Worm (Caenorhabditis elegans) whole organism, midembryonic: Measurements from ENCODE around the gene T01H3.5.

Source experiments
- cog-1 ChIP-seq: sonication (generic microtip); optimal IDR thresholded peaks from 2 replicates; lab custom pipeline; 2016; ENCODE audit warnings: missing genetic modification characterization, missing compliant biosample characterization
- flt-1 ChIP-seq: fragments of 200-800 bp; sonication (Bioruptor generic); IDR thresholded peaks from 2 replicates; pipeline ENCODE4 v1.3.6; 2022; ENCODE audit warnings: missing genetic modification characterization, missing compliant biosample characterization
- klf-2 ChIP-seq: fragments of 200-800 bp; sonication (Bioruptor generic); conservative IDR thresholded peaks from 2 replicates; pipeline ENCODE4 v1.3.6; 2022; ENCODE audit warnings: missing genetic modification reagents, missing genetic modification characterization, missing compliant biosample characterization
- ref-1 ChIP-seq: fragments of 200-800 bp; sonication (Bioruptor generic); conservative IDR thresholded peaks from 2 replicates; pipeline ENCODE4 v1.3.6; 2022; ENCODE audit warnings: missing genetic modification reagents, missing genetic modification characterization, missing compliant biosample characterization
- ztf-23 ChIP-seq: fragments of 200-800 bp; sonication (Bioruptor generic); IDR thresholded peaks from 2 replicates; pipeline ENCODE4 v1.3.6; 2022; ENCODE audit warnings: missing genetic modification reagents, missing genetic modification characterization, missing compliant biosample characterization

DNA sequence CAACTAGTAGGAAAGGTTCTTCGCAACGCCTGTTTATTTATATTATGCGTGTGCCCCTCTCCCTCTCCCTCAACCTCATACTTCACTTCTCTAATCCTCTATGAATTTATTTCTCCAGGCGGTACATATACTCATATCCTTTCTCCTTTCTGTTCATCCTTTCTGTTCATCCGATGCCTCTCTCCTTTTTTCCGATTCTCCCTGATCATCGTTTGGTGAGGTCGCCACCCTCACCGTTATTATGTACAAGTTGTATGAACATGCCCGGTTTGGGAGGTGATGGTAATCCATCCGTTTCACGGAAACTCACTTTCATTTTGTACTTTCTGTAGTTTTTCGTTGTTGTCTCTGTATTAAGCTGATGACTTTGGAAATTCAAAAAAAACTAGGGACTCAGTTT, 39.7 kb upstream of the T01H3.5 start:
- TF ChIP-seq flt-1 (GFP tag; lab: Robert Waterston, UW): no peak
- no peak for TF ChIP-seq klf-2 (GFP tag; lab: Robert Waterston, UW)
- TF ChIP-seq ref-1 (GFP tag; lab: Robert Waterston, UW): no peak
- TF ChIP-seq ztf-23: no peak
- no peak for TF ChIP-seq cog-1 (tag; lab: Kevin White, UChicago)
